Worm (Caenorhabditis elegans): ENCODE data around the gene B0334.4.
A peak's percentile ranks its signal among the peaks of the same experiment; 100 is the strongest.

B0334.4 gene

DNA sequence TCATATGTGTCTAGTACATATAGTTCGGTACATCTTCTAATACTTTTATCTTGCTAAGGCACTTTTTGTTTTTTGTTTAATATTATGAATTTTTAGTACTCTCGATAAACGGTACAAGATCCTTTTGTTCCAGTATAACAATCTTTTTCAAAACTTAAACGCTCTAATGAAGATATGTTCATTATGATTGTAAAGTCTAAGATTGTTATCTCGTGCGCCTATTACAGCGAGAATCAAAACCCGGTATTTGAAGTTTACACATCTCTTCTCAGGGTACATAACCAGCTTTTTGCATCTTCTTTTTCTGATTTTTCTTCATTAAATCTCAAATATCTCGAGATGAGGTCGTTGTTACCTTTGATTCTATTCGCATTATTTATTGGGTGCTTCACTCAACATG is 7.5 kb upstream of the B0334.4 start, which contains the start of gene B0334.13 (continued):
- TF ChIP-seq unc-130 (GFP tag; optimal IDR thresholded peaks at IDR 0.05), result no peak

- TF ChIP-seq T07F8.4 (tag; optimal IDR thresholded peaks at IDR 0.05), result no peak
- 0 out of 2 replicates have a peak, but pooled peaks have one; percentile 15 for TF ChIP-seq nfyb-1 (GFP tag; IDR thresholded peaks at IDR 0.05)
- TF ChIP-seq F37B4.10 (GFP tag; IDR thresholded peaks at IDR 0.05), result no peak
- TF ChIP-seq ama-1 (optimal IDR thresholded peaks at IDR 0.05), result no peak
- no peak for TF ChIP-seq ama-1 (GFP tag; optimal IDR thresholded peaks at IDR 0.05)
- no peak for TF ChIP-seq ztf-3 (GFP tag; optimal IDR thresholded peaks at IDR 0.05)
- TF ChIP-seq lin-40 (tag; optimal IDR thresholded peaks at IDR 0.05), result peak; percentile 9
- no peak for TF ChIP-seq ceh-79 (tag; optimal IDR thresholded peaks at IDR 0.05)
- peak; percentile 21 for TF ChIP-seq nhr-80 (tag; optimal IDR thresholded peaks at IDR 0.05)
- TF ChIP-seq gei-17 (GFP tag; optimal IDR thresholded peaks at IDR 0.05), result no peak
- TF ChIP-seq Y67H2A.10 (GFP tag; conservative IDR thresholded peaks at IDR 0.05), result no peak
- peak; percentile 6 for TF ChIP-seq lin-54 (GFP tag; optimal IDR thresholded peaks at IDR 0.05)
These were observed 2.6 kb upstream of the B0334.4 start, which contains the start of gene hacl-1 for ce11 chrII:11492843-11493242. Gene hacl-1, minus strand, starts transcription at chrII:11492963.

ce11 chrII:11495806-11496205 is 314 bp downstream of the B0334.4 start:
- TF ChIP-seq ets-4 (GFP tag; optimal IDR thresholded peaks at IDR 0.05) (no peak), efl-1 (GFP tag; optimal IDR thresholded peaks at IDR 0.05) (no peak), ceh-27 (GFP tag; optimal IDR thresholded peaks at IDR 0.05) (no peak), dpff-1 (tag; optimal IDR thresholded peaks at IDR 0.05) (no peak), nhr-90 (tag; optimal IDR thresholded peaks at IDR 0.05) (no peak), egrh-3 (GFP tag; IDR thresholded peaks at IDR 0.05) (no peak), F23B12.7 (tag; optimal IDR thresholded peaks at IDR 0.05; ENCODE audit: insufficient read depth) (no peak), nfyb-1 (GFP tag; IDR thresholded peaks at IDR 0.05) (no peak), mel-28 (tag; optimal IDR thresholded peaks at IDR 0.05; ENCODE audit: borderline replicate concordance) (no peak), unc-62 (GFP tag; optimal IDR thresholded peaks at IDR 0.05) (no peak), F10E7.11 (tag; optimal IDR thresholded peaks at IDR 0.05) (no peak), ceh-100 (GFP tag; IDR thresholded peaks at IDR 0.05) (no peak), bed-2 (GFP tag; IDR thresholded peaks at IDR 0.05) (no peak)

DNA sequence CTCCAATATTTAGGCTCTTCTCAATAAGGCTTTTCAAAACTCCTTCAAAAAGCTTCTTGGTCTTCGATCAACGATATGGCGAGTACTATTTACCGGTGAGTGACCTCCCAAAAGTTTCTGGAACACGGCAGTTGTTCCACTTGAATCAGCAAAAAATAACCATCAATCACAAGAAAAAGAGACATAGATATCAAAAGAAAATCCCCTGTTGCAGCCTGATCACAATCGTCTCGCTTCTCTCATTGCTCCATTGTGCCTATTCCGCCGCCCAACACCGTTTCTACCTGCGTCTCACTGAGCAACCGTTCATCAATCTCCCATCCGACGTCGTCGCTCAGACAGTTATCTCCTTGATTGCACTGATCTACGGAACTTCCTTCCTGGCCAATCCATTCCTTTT is 1.3 kb downstream of the B0334.4 start, which contains the start of gene emc-5:
emc-5 (plus strand) TSS at position 14 of the 400 bp plus-strand sequence.
- TF ChIP-seq athp-1 (tag; optimal IDR thresholded peaks at IDR 0.05), result no peak
- peak; percentile 9 for TF ChIP-seq repo-1 (tag; optimal IDR thresholded peaks at IDR 0.05)
- TF ChIP-seq F57C9.4 (tag; optimal IDR thresholded peaks at IDR 0.05), result no peak
- TF ChIP-seq snpc-1.3 (tag; optimal IDR thresholded peaks at IDR 0.05; ENCODE audit: insufficient read depth), result no peak
- no peak for TF ChIP-seq F39B2.1 (GFP tag; IDR thresholded peaks at IDR 0.05)
- no peak for TF ChIP-seq dpl-1 (GFP tag; optimal IDR thresholded peaks at IDR 0.05)
- TF ChIP-seq unc-130 (GFP tag; optimal IDR thresholded peaks at IDR 0.05), result no peak
- no peak for TF ChIP-seq lsl-1 (GFP tag; optimal IDR thresholded peaks at IDR 0.05)
- TF ChIP-seq F52B5.7 (tag; optimal IDR thresholded peaks at IDR 0.05), result no peak
- no peak for TF ChIP-seq pbrm-1 (GFP tag; IDR thresholded peaks at IDR 0.05)
- no peak for TF ChIP-seq hmg-20 (GFP tag; IDR thresholded peaks at IDR 0.05)
- TF ChIP-seq T07F8.4 (tag; optimal IDR thresholded peaks at IDR 0.05), result no peak
- no peak for TF ChIP-seq mxl-1 (tag; optimal IDR thresholded peaks at IDR 0.05)
- peak; percentile 36; the same call in 1 of the 2 replicates for TF ChIP-seq madf-6 (GFP tag; IDR thresholded peaks at IDR 0.05)
- peak; percentile 22; the same call in 1 of the 2 replicates for TF ChIP-seq hmg-1.2 (GFP tag; IDR thresholded peaks at IDR 0.05)
- TF ChIP-seq madf-8 (GFP tag; conservative IDR thresholded peaks at IDR 0.05), result no peak
- no peak for TF ChIP-seq Y79H2A.3 (GFP tag; conservative IDR thresholded peaks at IDR 0.05)
- no peak for TF ChIP-seq lir-1 (GFP tag; conservative IDR thresholded peaks at IDR 0.05)
- TF ChIP-seq snpc-3.4 (tag; optimal IDR thresholded peaks at IDR 0.05), result no peak
- TF ChIP-seq aptf-3 (GFP tag; IDR thresholded peaks at IDR 0.05), result no peak
- TF ChIP-seq ztf-28 (GFP tag; IDR thresholded peaks at IDR 0.05), result no peak
- TF ChIP-seq hlh-12 (tag; optimal IDR thresholded peaks at IDR 0.05), result no peak
- TF ChIP-seq B0261.1 (tag; optimal IDR thresholded peaks at IDR 0.05), result no peak
- TF ChIP-seq lin-40 (tag; optimal IDR thresholded peaks at IDR 0.05), result no peak
